Fruit fly (Drosophila melanogaster) whole organism, prepupa: ENCODE data around the gene CG10513.

ENCODE experiments used
- CG11294 ChIP-seq: fragments of 200-800 bp; sonication (Bioruptor generic); IDR thresholded peaks from 2 replicates; pipeline ENCODE4 v1.3.6; 2022; ENCODE audit warnings: missing biosample characterization, missing genetic modification characterization
- CG11762 ChIP-seq: fragments of 200-800 bp; sonication (Bioruptor generic); optimal IDR thresholded peaks from 3 replicates; lab custom pipeline; 2016; ENCODE audit warnings: missing biosample characterization, missing genetic modification characterization; ENCODE audit not compliant: insufficient read depth
- CG3919 ChIP-seq: fragments of 200-800 bp; sonication (Bioruptor generic); optimal IDR thresholded peaks from 3 replicates; lab custom pipeline; 2016; ENCODE audit warnings: missing biosample characterization, missing genetic modification characterization
- Eip75B ChIP-seq: fragments of 200-800 bp; sonication (Bioruptor generic); optimal IDR thresholded peaks from 3 replicates; lab custom pipeline; 2016; ENCODE audit warnings: missing biosample characterization, missing genetic modification characterization
- Gug ChIP-seq: fragments of 200-800 bp; sonication (Bioruptor generic); IDR thresholded peaks from 2 replicates; pipeline ENCODE4 v1.3.6; 2022; ENCODE audit warnings: missing biosample characterization, missing genetic modification characterization
- Met ChIP-seq: fragments of 200-800 bp; sonication (Bioruptor generic); optimal IDR thresholded peaks from 3 replicates; lab custom pipeline; 2016; ENCODE audit warnings: missing biosample characterization, missing genetic modification characterization
- OdsH ChIP-seq: fragments of 200-800 bp; sonication (Bioruptor generic); optimal IDR thresholded peaks from 3 replicates; lab custom pipeline; 2016; ENCODE audit warnings: missing biosample characterization, missing genetic modification characterization
- Smox ChIP-seq: fragments of 200-800 bp; sonication (Bioruptor generic); optimal IDR thresholded peaks from 3 replicates; lab custom pipeline; 2016; ENCODE audit warnings: missing biosample characterization, missing genetic modification characterization
- Sox14 ChIP-seq: fragments of 200-800 bp; sonication (Bioruptor generic); optimal IDR thresholded peaks from 3 replicates; lab custom pipeline; 2016; ENCODE audit warnings: missing biosample characterization, missing genetic modification characterization
- cyc ChIP-seq: fragments of 200-800 bp; sonication (Bioruptor generic); optimal IDR thresholded peaks from 3 replicates; lab custom pipeline; 2016; ENCODE audit warnings: missing biosample characterization, missing genetic modification characterization
- fd59A ChIP-seq: fragments of 200-800 bp; sonication (Bioruptor generic); optimal IDR thresholded peaks from 2 replicates; lab custom pipeline; 2017; ENCODE audit warnings: missing biosample characterization, mild to moderate bottlenecking, missing genetic modification characterization, missing genetic modification reagents
- fkh ChIP-seq: fragments of 200-800 bp; sonication (Bioruptor generic); optimal IDR thresholded peaks from 3 replicates; lab custom pipeline; 2017; ENCODE audit warnings: missing biosample characterization, mild to moderate bottlenecking, missing genetic modification characterization, moderate library complexity
- salr ChIP-seq, 2 experiments: fragments of 200-800 bp; sonication (Bioruptor generic); optimal IDR thresholded peaks; 3 replicates each; lab custom pipeline; 2016 to 2018; ENCODE audit warnings: missing biosample characterization in 2 of 2, missing genetic modification characterization in 2 of 2, mild to moderate bottlenecking in 1 of 2

dm6 chr3R:25295320-25296020 is 18.5 kb upstream of the CG10513 start, which contains the start of gene CG31102:
- no peak for TF ChIP-seq OdsH
- no peak for TF ChIP-seq salr (GFP tag; optimal IDR thresholded peaks at IDR 0.05; lab: Kevin White, UChicago)
- no peak for TF ChIP-seq cyc (GFP tag; lab: Kevin White, UChicago)
- no peak for TF ChIP-seq CG3919 (GFP tag; lab: Kevin White, UChicago)
- TF ChIP-seq CG11762 (GFP tag; lab: Kevin White, UChicago), result no peak
- no peak for TF ChIP-seq CG11294 (GFP tag; lab: Robert Waterston, UW)
- no peak for TF ChIP-seq Gug (GFP tag; lab: Robert Waterston, UW)
- TF ChIP-seq fd59A, result no peak
- TF ChIP-seq fkh (GFP tag; lab: Kevin White, UChicago), result no peak
- TF ChIP-seq Met (GFP tag; lab: Kevin White, UChicago), result no peak
- no peak for TF ChIP-seq Sox14
- TF ChIP-seq Smox (GFP tag; lab: Kevin White, UChicago), result no peak
- TF ChIP-seq Eip75B (GFP tag; lab: Kevin White, UChicago), result no peak
